Worm (Caenorhabditis elegans) whole organism, L1 larva: Measurements from ENCODE around the gene T13C5.7.

Experiments used
- C34B4.2 ChIP-seq: sonication (generic microtip); optimal IDR thresholded peaks from 2 replicates; lab custom pipeline; 2017; ENCODE audit warnings: mild to moderate bottlenecking, missing genetic modification characterization, missing compliant biosample characterization
- F16B12.6 ChIP-seq: fragments of 150-350 bp; optimal IDR thresholded peaks from 2 replicates; lab custom pipeline; 2014; ENCODE audit warnings: missing biosample characterization, missing genetic modification characterization
- ama-1 ChIP-seq: fragments of 150-350 bp; optimal IDR thresholded peaks from 2 replicates; lab custom pipeline; 2014
- efl-3 ChIP-seq: fragments of 200-800 bp; sonication (Bioruptor generic); optimal IDR thresholded peaks from 2 replicates; lab custom pipeline; 2018; ENCODE audit warnings: mild to moderate bottlenecking, missing genetic modification characterization, missing compliant biosample characterization
- egl-13 ChIP-seq: sonication (generic microtip); optimal IDR thresholded peaks from 2 replicates; lab custom pipeline; 2016; ENCODE audit warnings: missing genotype, missing genetic modification reagents, missing genetic modification characterization, missing compliant biosample characterization
- egl-27 ChIP-seq, 2 experiments: fragments of 150-350 bp in 1 of 2; sonication (generic microtip); optimal IDR thresholded peaks; 3 replicates each; lab custom pipeline; 2017 to 2018; ENCODE audit warnings: missing biosample characterization in 2 of 2, missing genetic modification characterization in 2 of 2, missing genetic modification reagents in 2 of 2
- elt-2 ChIP-seq: sonication (generic microtip); optimal IDR thresholded peaks from 2 replicates; lab custom pipeline; 2016; ENCODE audit warnings: missing genetic modification characterization, mild to moderate bottlenecking, inconsistent platforms, missing compliant biosample characterization, missing genetic modification reagents
- fos-1 ChIP-seq: fragments of 150-350 bp; optimal IDR thresholded peaks from 2 replicates; lab custom pipeline; 2014; ENCODE audit warnings: missing biosample characterization, missing genetic modification characterization
- hlh-4 ChIP-seq: sonication (generic microtip); optimal IDR thresholded peaks from 2 replicates; lab custom pipeline; 2016; ENCODE audit warnings: mild to moderate bottlenecking, missing genetic modification characterization, missing compliant biosample characterization
- isw-1 ChIP-seq: fragments of 200-800 bp; sonication (Bioruptor generic); IDR thresholded peaks from 2 replicates; pipeline ENCODE4 v1.3.6; 2022; ENCODE audit warnings: missing genetic modification characterization, missing compliant biosample characterization
- jun-1 ChIP-seq: fragments of 150-350 bp; optimal IDR thresholded peaks from 2 replicates; lab custom pipeline; 2014; ENCODE audit warnings: missing biosample characterization, missing genetic modification reagents, missing genetic modification characterization
- lin-14 ChIP-seq: fragments of 200-800 bp; sonication (Bioruptor generic); optimal IDR thresholded peaks from 2 replicates; lab custom pipeline; 2018; ENCODE audit warnings: mild to moderate bottlenecking, missing genetic modification characterization, moderate library complexity, missing compliant biosample characterization
- lin-15B ChIP-seq: fragments of 150-350 bp; sonication (generic microtip); optimal IDR thresholded peaks from 3 replicates; lab custom pipeline; 2014; ENCODE audit warnings: missing biosample characterization, missing genetic modification characterization
- lin-35 ChIP-seq, 2 experiments: fragments of 150-350 bp; optimal IDR thresholded peaks; 2 replicates each; lab custom pipeline; 2014; ENCODE audit warnings: missing biosample characterization in 2 of 2, missing genetic modification characterization in 2 of 2, missing genetic modification reagents in 2 of 2
- lir-3 ChIP-seq: sonication (generic microtip); optimal IDR thresholded peaks from 2 replicates; lab custom pipeline; 2016; ENCODE audit warnings: mild to moderate bottlenecking, missing genetic modification characterization, moderate library complexity, missing compliant biosample characterization; ENCODE audit not compliant: poor library complexity
- lsy-2 ChIP-seq, 2 experiments: fragments of 150-350 bp; optimal IDR thresholded peaks; 2 replicates each; lab custom pipeline; 2014; ENCODE audit warnings: missing biosample characterization in 2 of 2, missing genetic modification characterization in 2 of 2
- mdl-1 ChIP-seq, 2 experiments: fragments of 150-350 bp; optimal IDR thresholded peaks; 2 replicates each; lab custom pipeline; 2014 to 2017; ENCODE audit warnings: missing biosample characterization in 2 of 2, missing genetic modification characterization in 2 of 2, inconsistent platforms in 1 of 2
- nhr-20 ChIP-seq: sonication (generic microtip); optimal IDR thresholded peaks from 2 replicates; lab custom pipeline; 2016; ENCODE audit warnings: mild to moderate bottlenecking, missing genetic modification characterization, missing compliant biosample characterization
- nhr-237 ChIP-seq: fragments of 150-350 bp; optimal IDR thresholded peaks from 2 replicates; lab custom pipeline; 2014; ENCODE audit warnings: missing biosample characterization, missing genetic modification characterization
- nhr-77 ChIP-seq: fragments of 150-350 bp; optimal IDR thresholded peaks from 2 replicates; lab custom pipeline; 2014; ENCODE audit warnings: missing biosample characterization, missing genetic modification characterization
- nhr-84 ChIP-seq: sonication (generic microtip); optimal IDR thresholded peaks from 2 replicates; lab custom pipeline; 2017; ENCODE audit warnings: missing biosample characterization, missing genetic modification characterization
- nhr-85 ChIP-seq: sonication (generic microtip); peaks from one replicate; lab custom pipeline; 2016; ENCODE audit warnings: missing genetic modification characterization, inconsistent platforms, missing compliant biosample characterization
- pax-3 ChIP-seq: fragments of 200-800 bp; sonication (Bioruptor generic); optimal IDR thresholded peaks from 2 replicates; lab custom pipeline; 2018; ENCODE audit warnings: mild to moderate bottlenecking, missing genetic modification characterization, moderate library complexity, missing compliant biosample characterization
- pqm-1 ChIP-seq: sonication (generic microtip); optimal IDR thresholded peaks from 3 replicates; lab custom pipeline; 2017; ENCODE audit warnings: missing biosample characterization, missing genetic modification characterization
- rnt-1 ChIP-seq: sonication (generic microtip); optimal IDR thresholded peaks from 2 replicates; lab custom pipeline; 2016; ENCODE audit warnings: mild to moderate bottlenecking, missing genetic modification characterization, moderate library complexity, missing compliant biosample characterization
- snpc-4 ChIP-seq: fragments of 150-350 bp; optimal IDR thresholded peaks from 2 replicates; lab custom pipeline; 2014; ENCODE audit warnings: missing biosample characterization, missing genetic modification characterization
- sup-37 ChIP-seq: fragments of 200-800 bp; sonication (Bioruptor generic); optimal IDR thresholded peaks from 2 replicates; lab custom pipeline; 2018; ENCODE audit warnings: mild to moderate bottlenecking, missing genetic modification characterization, missing compliant biosample characterization
- unc-130 ChIP-seq: fragments of 150-350 bp; optimal IDR thresholded peaks from 2 replicates; lab custom pipeline; 2017; ENCODE audit warnings: missing biosample characterization, missing genetic modification characterization, inconsistent platforms
- vab-15 ChIP-seq: sonication (generic microtip); optimal IDR thresholded peaks from 2 replicates; lab custom pipeline; 2017; ENCODE audit warnings: missing genotype, mild to moderate bottlenecking, missing genetic modification characterization, missing compliant biosample characterization
- xbp-1 ChIP-seq: sonication (generic microtip); optimal IDR thresholded peaks from 2 replicates; lab custom pipeline; 2016; ENCODE audit warnings: missing genetic modification characterization, missing compliant biosample characterization
- ztf-11 ChIP-seq, 2 experiments: sonication (generic microtip); optimal IDR thresholded peaks; 2 replicates each; lab custom pipeline; 2016 to 2017; ENCODE audit warnings: missing genetic modification characterization in 2 of 2, missing biosample characterization in 1 of 2, missing compliant biosample characterization in 1 of 2

T13C5.7 gene

DNA sequence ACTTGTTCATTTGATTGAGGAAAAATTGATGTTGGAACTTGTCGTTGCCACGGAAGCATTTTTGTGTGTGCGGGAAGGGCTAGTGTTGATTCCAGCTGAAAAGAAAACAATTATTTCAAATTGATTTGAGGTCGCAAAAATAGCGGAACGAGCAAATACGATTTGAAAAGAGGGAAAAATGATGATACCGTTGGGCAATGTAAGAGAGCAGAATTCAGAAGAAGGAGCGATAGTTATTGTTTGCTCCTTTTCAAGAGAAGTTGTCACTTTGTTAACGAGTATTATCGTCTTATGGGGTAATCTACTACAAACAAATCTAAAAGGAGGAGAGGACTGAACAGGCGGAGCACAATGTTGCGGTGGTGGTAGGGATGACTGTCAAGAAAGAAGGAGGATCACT, 20.0 kb upstream of the T13C5.7 start, which contains the start of gene odd-2:
Gene odd-2 (minus strand): TSS at position 101 of the 400 bp plus-strand sequence.
- TF ChIP-seq pax-3 (no peak), hlh-4 (tag; lab: Kevin White, UChicago) (no peak), mdl-1 (tag; optimal IDR thresholded peaks at IDR 0.05; lab: Kevin White, UChicago) (no peak)

ce11 chrX:6162037-6162436, 18.4 kb upstream of the T13C5.7 start:
- TF ChIP-seq isw-1 (GFP tag; lab: Robert Waterston, UW): no peak
- TF ChIP-seq unc-130 (tag; lab: Kevin White, UChicago): no peak
- no peak for TF ChIP-seq ama-1
- TF ChIP-seq snpc-4 (tag; lab: Kevin White, UChicago): no peak

DNA sequence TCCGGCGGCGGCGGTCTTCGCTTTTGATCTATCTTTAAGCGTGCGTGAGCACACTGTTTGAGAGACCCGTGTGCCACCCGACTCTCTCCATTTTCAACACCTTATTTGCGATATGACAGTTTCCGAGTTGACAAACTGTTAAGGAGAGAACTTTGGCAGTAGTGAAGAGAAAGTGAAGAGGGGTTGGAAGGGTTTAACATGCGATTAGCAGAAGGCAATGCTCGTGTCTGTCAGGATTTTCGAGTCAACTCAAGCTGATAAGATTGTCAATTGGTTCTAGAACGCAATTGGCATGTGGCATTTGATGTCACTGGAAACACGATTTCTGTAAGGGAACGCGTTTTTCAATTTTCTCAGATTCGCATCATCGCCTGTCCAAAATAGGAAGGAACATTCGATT, 13.0 kb upstream of the T13C5.7 start:
- TF ChIP-seq nhr-85 (no peak), fos-1 (tag; lab: Kevin White, UChicago) (no peak), nhr-77 (tag; lab: Kevin White, UChicago) (no peak), nhr-20 (tag; lab: Kevin White, UChicago) (no peak), egl-27 (tag; optimal IDR thresholded peaks at IDR 0.05; lab: Kevin White, UChicago) (no peak), elt-2 (tag; lab: Kevin White, UChicago) (no peak), isw-1 (GFP tag; lab: Robert Waterston, UW) (no peak), efl-3 (GFP tag; lab: Kevin White, UChicago) (no peak), xbp-1 (tag; lab: Kevin White, UChicago) (no peak), nhr-237 (tag; lab: Kevin White, UChicago) (no peak), ztf-11 (tag; optimal IDR thresholded peaks at IDR 0.05; lab: Kevin White, UChicago) (no peak), rnt-1 (no peak), pqm-1 (tag; lab: Kevin White, UChicago) (no peak)

DNA sequence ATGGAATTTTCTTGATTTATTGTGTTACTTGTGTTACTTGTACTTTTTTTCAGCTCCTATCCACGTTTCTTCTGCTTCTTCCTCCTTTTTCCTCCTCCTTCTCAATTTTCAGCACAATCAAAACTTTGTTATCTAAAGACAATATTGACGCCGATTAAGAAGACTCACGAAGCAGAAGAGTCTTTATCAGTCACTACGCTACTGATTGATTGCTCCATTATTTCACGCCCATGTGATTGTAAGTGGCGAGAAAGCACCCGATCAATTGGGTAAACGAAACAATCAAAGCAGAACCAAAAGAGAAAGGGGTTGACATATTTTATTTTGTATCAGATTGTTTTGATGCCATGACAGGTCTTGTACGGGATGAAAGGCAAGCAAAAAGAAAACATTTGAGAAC, 11.1 kb upstream of the T13C5.7 start, which contains the start of gene T25B2.2:
Gene T25B2.2 (plus strand): TSS at position 392 of the 400 bp plus-strand sequence.
- TF ChIP-seq elt-2 (tag; lab: Kevin White, UChicago) (peak; percentile 92), unc-130 (tag; lab: Kevin White, UChicago) (no peak), jun-1 (tag; lab: Kevin White, UChicago) (peak; percentile 21), C34B4.2 (tag; lab: Kevin White, UChicago) (no peak), lin-35 (GFP tag; optimal IDR thresholded peaks at IDR 0.05; lab: Kevin White, UChicago) (peak in 1 of 2 experiments; percentile 40), egl-13 (tag; lab: Kevin White, UChicago) (no peak)

DNA sequence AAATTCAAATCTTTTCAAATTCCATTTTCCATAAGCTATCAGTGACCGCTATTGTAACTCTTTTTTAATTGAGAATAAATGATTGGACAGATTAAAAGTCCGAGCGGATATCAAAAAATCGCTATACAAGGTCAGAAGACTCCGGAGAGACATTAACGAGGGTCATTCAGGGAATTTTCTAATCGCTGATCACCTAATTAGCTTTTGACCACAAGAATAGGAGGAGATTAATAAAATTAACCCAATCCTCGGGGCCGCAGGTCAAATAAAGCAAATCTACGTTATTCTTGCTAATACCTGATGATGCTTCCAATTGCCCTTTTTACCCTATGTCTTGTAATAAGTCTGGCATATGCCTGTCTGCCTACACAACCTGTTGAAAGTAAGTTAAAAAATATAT, 6.7 kb upstream of the T13C5.7 start, which contains the start of gene T25B2.1:
Gene T25B2.1 (plus strand): TSS at position 301 of the 400 bp plus-strand sequence.
- no peak for TF ChIP-seq F16B12.6
- no peak for TF ChIP-seq sup-37 (GFP tag; lab: Kevin White, UChicago)
- no peak for TF ChIP-seq vab-15 (tag; lab: Kevin White, UChicago)
- TF ChIP-seq elt-2 (tag; lab: Kevin White, UChicago): no peak
- no peak for TF ChIP-seq lin-14 (GFP tag; lab: Kevin White, UChicago)
- TF ChIP-seq lir-3: no peak
- TF ChIP-seq egl-27 (tag; optimal IDR thresholded peaks at IDR 0.05; lab: Kevin White, UChicago): no peak
- no peak for TF ChIP-seq hlh-4 (tag; lab: Kevin White, UChicago)
- no peak for TF ChIP-seq mdl-1 (tag; optimal IDR thresholded peaks at IDR 0.05; lab: Kevin White, UChicago)
- no peak for TF ChIP-seq unc-130 (tag; lab: Kevin White, UChicago)

ce11 chrX:6175829-6176228, 4.6 kb upstream of the T13C5.7 start, which contains the start of gene T25B2.3:
TSS of gene T25B2.3 (plus strand) at chrX:6176129.
- TF ChIP-seq nhr-84 (no peak), lin-15B (tag; lab: Kevin White, UChicago) (no peak), lsy-2 (tag; optimal IDR thresholded peaks at IDR 0.05; lab: Kevin White, UChicago) (no peak), snpc-4 (tag; lab: Kevin White, UChicago) (no peak)
